Worm (Caenorhabditis elegans) whole organism, mixed stage, embryonic: Measurements from ENCODE around the gene K04C1.3.

Source experiments
- ces-1 ChIP-seq: fragments of 150-350 bp; optimal IDR thresholded peaks from 2 replicates; lab custom pipeline; 2014; ENCODE audit warnings: missing biosample characterization, missing genetic modification reagents, missing genetic modification characterization
- elt-3 ChIP-seq: fragments of 150-350 bp; optimal IDR thresholded peaks from 2 replicates; lab custom pipeline; 2014; ENCODE audit warnings: missing biosample characterization, missing genetic modification characterization
- lin-13 ChIP-seq: fragments of 150-350 bp; optimal IDR thresholded peaks from 2 replicates; lab custom pipeline; 2014; ENCODE audit warnings: missing biosample characterization, missing genetic modification characterization
- lsy-2 ChIP-seq: fragments of 150-350 bp; optimal IDR thresholded peaks from 2 replicates; lab custom pipeline; 2014; ENCODE audit warnings: missing biosample characterization, missing genetic modification characterization
- mep-1 ChIP-seq: fragments of 150-350 bp; optimal IDR thresholded peaks from 2 replicates; lab custom pipeline; 2017; ENCODE audit warnings: missing biosample characterization, missing genetic modification reagents, missing genetic modification characterization, inconsistent platforms
- nhr-2 ChIP-seq: fragments of 150-350 bp; optimal IDR thresholded peaks from 2 replicates; lab custom pipeline; 2014; ENCODE audit warnings: missing biosample characterization, missing genetic modification characterization
- nhr-28 ChIP-seq: fragments of 150-350 bp; optimal IDR thresholded peaks from 2 replicates; lab custom pipeline; 2014; ENCODE audit warnings: missing biosample characterization, missing genetic modification characterization
- nhr-76 ChIP-seq: sonication (generic microtip); optimal IDR thresholded peaks from 2 replicates; lab custom pipeline; 2017; ENCODE audit warnings: missing biosample characterization, missing genetic modification characterization
- pha-4 ChIP-seq: fragments of 150-350 bp; optimal IDR thresholded peaks from 2 replicates; lab custom pipeline; 2018; ENCODE audit warnings: missing biosample characterization, missing genetic modification reagents, missing genetic modification characterization
- snpc-4 ChIP-seq: fragments of 150-350 bp; optimal IDR thresholded peaks from 2 replicates; lab custom pipeline; 2014; ENCODE audit warnings: missing biosample characterization, missing genetic modification characterization
- sptf-1 ChIP-seq: sonication (generic microtip); optimal IDR thresholded peaks from 2 replicates; lab custom pipeline; 2017; ENCODE audit warnings: mild to moderate bottlenecking, missing genetic modification characterization, moderate library complexity, missing compliant biosample characterization
- unc-39 ChIP-seq: fragments of 150-350 bp; optimal IDR thresholded peaks from 2 replicates; lab custom pipeline; 2014; ENCODE audit warnings: missing biosample characterization, missing genetic modification characterization
- unc-62 ChIP-seq: fragments of 150-350 bp; optimal IDR thresholded peaks from 2 replicates; lab custom pipeline; 2014; ENCODE audit warnings: missing biosample characterization, missing genetic modification reagents, missing genetic modification characterization
- ztf-11 ChIP-seq: fragments of 150-350 bp; optimal IDR thresholded peaks from 2 replicates; lab custom pipeline; 2014; ENCODE audit warnings: missing biosample characterization, missing genetic modification characterization

DNA sequence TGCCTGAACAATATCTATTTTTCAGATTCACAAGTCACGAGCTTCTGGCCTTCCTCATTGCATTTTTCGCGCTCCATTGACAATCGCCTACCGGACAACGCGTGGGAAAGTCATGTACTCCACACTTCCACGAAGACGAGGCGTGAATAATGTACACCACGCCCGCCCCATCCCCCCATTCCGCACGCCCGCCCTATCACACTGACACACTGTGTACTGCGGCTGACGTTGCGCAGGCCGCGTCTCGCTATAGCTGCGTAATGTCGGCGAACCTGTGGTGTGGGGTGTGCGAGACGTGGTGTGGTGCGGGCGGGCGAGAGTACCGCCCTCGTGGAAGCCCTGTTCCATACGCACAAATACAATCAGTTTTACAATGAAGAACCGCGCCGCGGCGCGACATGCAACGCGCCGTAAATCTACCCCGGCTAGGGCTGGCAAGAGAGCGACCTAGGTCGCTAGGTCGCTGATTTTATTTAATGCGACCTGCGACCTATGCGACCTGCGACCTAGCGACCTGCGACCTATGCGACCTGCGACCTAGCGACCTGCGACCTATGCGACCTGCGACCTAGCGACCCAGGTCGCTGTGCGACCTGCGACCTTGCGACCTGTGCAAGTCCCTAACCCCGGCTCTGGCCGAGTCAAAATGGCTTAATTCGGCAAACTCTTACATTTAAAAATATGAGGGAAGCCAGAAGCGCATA is 6.9 kb downstream of the K04C1.3 start:
- TF ChIP-seq lsy-2 (tag; lab: Kevin White, UChicago) = no peak
- TF ChIP-seq mep-1 = no peak
- no peak for TF ChIP-seq nhr-76 (tag; lab: Kevin White, UChicago)
- no peak for TF ChIP-seq nhr-2 (tag; lab: Kevin White, UChicago)
- no peak for TF ChIP-seq elt-3
- TF ChIP-seq unc-39 = no peak
- no peak for TF ChIP-seq ztf-11 (tag; lab: Kevin White, UChicago)
- TF ChIP-seq nhr-28 (tag; lab: Kevin White, UChicago) = no peak
- no peak for TF ChIP-seq lin-13 (tag; lab: Kevin White, UChicago)
- TF ChIP-seq pha-4 (tag; lab: Kevin White, UChicago) = no peak
- TF ChIP-seq snpc-4 (tag; lab: Kevin White, UChicago) = no peak
- TF ChIP-seq unc-62 (GFP tag; lab: Kevin White, UChicago) = no peak
- peak; percentile 27 for TF ChIP-seq sptf-1 (tag; lab: Kevin White, UChicago)
- TF ChIP-seq ces-1 = no peak
